Worm (Caenorhabditis elegans): ENCODE results near the gene W03G11.4.

The W03G11.4 gene

DNA sequence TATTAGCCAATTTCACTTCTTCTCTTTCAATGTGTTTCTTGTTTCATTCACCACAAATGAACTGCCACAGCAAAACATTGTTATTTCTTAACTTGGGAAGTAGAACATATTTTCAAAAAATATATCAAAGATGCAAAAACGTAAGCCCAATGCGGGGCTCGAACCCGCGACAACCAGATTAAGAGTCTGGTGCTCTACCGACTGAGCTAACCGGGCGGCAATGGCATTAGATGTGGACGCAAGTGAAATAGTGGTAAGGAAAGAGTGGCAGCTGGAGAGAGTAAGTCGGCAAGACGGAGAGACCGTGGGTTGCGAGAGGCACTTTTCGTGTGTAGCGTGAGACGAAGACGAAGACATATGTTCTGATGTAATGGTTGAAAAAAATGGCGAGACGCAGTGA is 13.1 kb upstream of the W03G11.4 start (continued):
- TF ChIP-seq hlh-30 (tag; optimal IDR thresholded peaks at IDR 0.05; ENCODE audit: insufficient read depth) (peak; percentile 77), tbx-2 (tag; optimal IDR thresholded peaks at IDR 0.05) (peak; percentile 95), lim-6 (tag; optimal IDR thresholded peaks at IDR 0.05) (peak; percentile 93), C38D4.7 (GFP tag; optimal IDR thresholded peaks at IDR 0.05) (peak; percentile 95), ama-1 (optimal IDR thresholded peaks at IDR 0.05) (no peak), odd-2 (tag; optimal IDR thresholded peaks at IDR 0.05) (peak; percentile 57), C08G9.2 (tag; optimal IDR thresholded peaks at IDR 0.05) (peak; percentile 89), zip-5 (tag; optimal IDR thresholded peaks at IDR 0.05) (peak; percentile 86), Y22D7AL.16 (tag; optimal IDR thresholded peaks at IDR 0.05) (peak; percentile 93), pha-4 (tag; optimal IDR thresholded peaks at IDR 0.05) (no peak), pqm-1 (tag; optimal IDR thresholded peaks at IDR 0.05) (peak; percentile 82), ceh-24 (tag; optimal IDR thresholded peaks at IDR 0.05) (peak; percentile 89), ceh-9 (tag; optimal IDR thresholded peaks at IDR 0.05) (peak; percentile 82), che-1 (tag; optimal IDR thresholded peaks at IDR 0.05) (peak; percentile 96), fax-1 (tag; optimal IDR thresholded peaks at IDR 0.05) (peak; percentile 92), pros-1 (tag; optimal IDR thresholded peaks at IDR 0.05) (peak; percentile 13), rnt-1 (tag; optimal IDR thresholded peaks at IDR 0.05) (peak; percentile 94)

DNA sequence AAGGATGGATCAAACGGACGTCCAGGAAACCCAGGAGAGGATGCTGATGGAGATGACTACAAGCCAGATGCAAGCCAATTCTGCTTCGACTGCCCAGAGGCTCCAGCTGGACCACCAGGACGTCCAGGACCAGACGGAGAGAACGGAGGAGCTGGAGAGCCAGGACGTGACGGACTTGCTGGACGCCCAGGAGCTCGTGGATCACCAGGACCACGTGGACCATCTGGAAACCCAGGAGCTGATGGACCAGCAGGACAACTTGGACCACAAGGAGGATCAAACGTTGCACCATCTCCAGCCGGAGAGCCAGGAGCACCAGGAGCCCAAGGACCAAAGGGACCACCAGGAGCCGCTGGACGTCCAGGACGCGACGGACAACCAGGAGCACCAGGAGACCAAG is 12.5 kb upstream of the W03G11.4 start:
- TF ChIP-seq mec-3 (tag; optimal IDR thresholded peaks at IDR 0.05; ENCODE audit: borderline replicate concordance) (no peak), hlh-30 (tag; optimal IDR thresholded peaks at IDR 0.05; ENCODE audit: insufficient read depth) (no peak), pros-1 (tag; optimal IDR thresholded peaks at IDR 0.05) (no peak), pha-4 (tag; optimal IDR thresholded peaks at IDR 0.05) (no peak)

DNA sequence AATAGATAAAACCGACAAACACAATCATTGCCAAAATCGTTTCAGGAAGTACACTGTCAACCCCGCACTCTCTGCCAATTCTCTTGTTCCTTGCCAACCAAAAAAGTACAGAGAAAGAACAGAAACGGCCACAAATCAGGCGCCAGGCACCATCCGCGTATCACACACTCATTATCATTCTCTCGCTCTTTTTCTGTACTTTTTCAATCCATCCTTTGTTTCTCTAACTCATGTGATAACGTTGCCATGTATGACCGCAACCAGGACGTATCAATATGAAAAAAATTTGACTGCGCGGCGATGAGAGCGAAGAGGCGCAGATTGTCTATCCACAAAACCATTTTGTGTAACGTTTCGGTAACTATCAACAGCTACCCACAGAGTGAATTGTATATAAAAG is 11.7 kb upstream of the W03G11.4 start, which contains the start of gene col-181:
col-181 (plus strand) TSS at position 301 of the 400 bp plus-strand sequence.
- TF ChIP-seq hlh-6 (tag; optimal IDR thresholded peaks at IDR 0.05) (no peak), ama-1 (optimal IDR thresholded peaks at IDR 0.05) (no peak), fkh-6 (tag; optimal IDR thresholded peaks at IDR 0.05) (no peak), ceh-24 (tag; optimal IDR thresholded peaks at IDR 0.05) (no peak), sdc-2 (tag; optimal IDR thresholded peaks at IDR 0.05) (no peak), ceh-48 (tag; optimal IDR thresholded peaks at IDR 0.05) (no peak), unc-42 (tag; optimal IDR thresholded peaks at IDR 0.05) (no peak), unc-86 (tag; optimal IDR thresholded peaks at IDR 0.05) (no peak), ceh-6 (GFP tag; optimal IDR thresholded peaks at IDR 0.05) (no peak), tbx-2 (tag; optimal IDR thresholded peaks at IDR 0.05) (no peak)

DNA sequence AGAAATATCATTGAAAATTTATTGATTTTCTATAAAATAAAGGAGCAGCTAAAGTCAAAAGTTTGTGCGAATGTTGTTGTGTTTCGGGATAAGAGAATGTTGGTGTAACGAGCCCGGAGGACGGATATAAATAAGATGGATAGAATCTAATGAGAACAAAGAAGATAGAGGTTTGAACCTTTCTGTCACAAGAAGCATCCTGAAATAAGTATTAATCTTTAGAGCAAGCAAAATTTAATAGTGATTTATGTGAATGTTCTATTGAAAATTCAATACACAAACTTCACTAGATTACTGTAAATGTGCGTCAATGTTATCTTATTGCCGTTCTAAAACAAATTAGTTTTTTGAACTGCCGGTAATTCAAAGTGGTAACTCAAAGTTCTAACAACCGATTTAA is 10.8 kb upstream of the W03G11.4 start, which contains the start of gene W03G11.3:
W03G11.3 (minus strand) TSS at position 101 of the 400 bp plus-strand sequence.
- TF ChIP-seq hlh-13 (GFP tag; optimal IDR thresholded peaks at IDR 0.05) (no peak), npax-4 (tag; optimal IDR thresholded peaks at IDR 0.05) (no peak), pat-9 (tag; optimal IDR thresholded peaks at IDR 0.05) (no peak), ceh-22 (tag; optimal IDR thresholded peaks at IDR 0.05) (no peak), pros-1 (tag; optimal IDR thresholded peaks at IDR 0.05) (no peak), zip-5 (tag; optimal IDR thresholded peaks at IDR 0.05) (no peak), ceh-6 (GFP tag; optimal IDR thresholded peaks at IDR 0.05) (no peak), unc-86 (tag; optimal IDR thresholded peaks at IDR 0.05) (no peak), elt-2 (tag; optimal IDR thresholded peaks at IDR 0.05) (no peak), ceh-48 (tag; optimal IDR thresholded peaks at IDR 0.05) (no peak), fkh-10 (GFP tag; optimal IDR thresholded peaks at IDR 0.05) (no peak), T23F11.4 (GFP tag; optimal IDR thresholded peaks at IDR 0.05) (no peak), ref-2 (tag; optimal IDR thresholded peaks at IDR 0.05) (no peak), hlh-8 (tag; optimal IDR thresholded peaks at IDR 0.05) (no peak), hlh-30 (tag; optimal IDR thresholded peaks at IDR 0.05; ENCODE audit: insufficient read depth) (no peak)

DNA sequence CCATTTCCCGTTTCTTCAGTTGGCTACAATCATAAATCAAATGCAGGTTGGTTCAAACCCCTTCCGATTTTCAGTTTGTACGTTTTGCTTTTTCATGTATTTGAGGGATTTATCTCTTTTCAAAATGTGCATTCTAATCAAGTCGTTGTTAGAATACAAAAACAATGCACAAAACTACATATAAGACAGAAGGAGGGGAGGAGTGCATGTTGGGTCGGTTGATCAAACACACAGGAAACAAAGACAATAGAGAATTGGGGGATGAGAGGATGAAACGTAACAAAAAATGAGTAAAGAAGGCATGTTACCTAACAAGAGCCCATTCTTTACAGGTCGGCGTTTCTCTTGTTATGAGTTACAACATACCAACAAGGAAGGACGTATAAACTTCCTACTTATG is 5.1 kb upstream of the W03G11.4 start:
- TF ChIP-seq T23F11.4 (GFP tag; optimal IDR thresholded peaks at IDR 0.05): no peak
- no peak for TF ChIP-seq ceh-22 (tag; optimal IDR thresholded peaks at IDR 0.05)
- TF ChIP-seq fkh-6 (tag; optimal IDR thresholded peaks at IDR 0.05): no peak
- TF ChIP-seq pha-2 (tag; optimal IDR thresholded peaks at IDR 0.05): no peak
- TF ChIP-seq ama-1 (optimal IDR thresholded peaks at IDR 0.05): no peak
- TF ChIP-seq odd-2 (tag; optimal IDR thresholded peaks at IDR 0.05): no peak
- no peak for TF ChIP-seq ceh-24 (tag; optimal IDR thresholded peaks at IDR 0.05)
- TF ChIP-seq sdc-2 (tag; optimal IDR thresholded peaks at IDR 0.05): no peak
- no peak for TF ChIP-seq ztf-16 (tag; optimal IDR thresholded peaks at IDR 0.05)
- no peak for TF ChIP-seq ceh-30 (tag; optimal IDR thresholded peaks at IDR 0.05)
- TF ChIP-seq elt-2 (tag; optimal IDR thresholded peaks at IDR 0.05): no peak
- no peak for TF ChIP-seq pha-4 (tag; optimal IDR thresholded peaks at IDR 0.05)
- TF ChIP-seq fax-1 (tag; optimal IDR thresholded peaks at IDR 0.05): no peak
- TF ChIP-seq pros-1 (tag; optimal IDR thresholded peaks at IDR 0.05): no peak
- no peak for TF ChIP-seq unc-86 (tag; optimal IDR thresholded peaks at IDR 0.05)
- no peak for TF ChIP-seq ceh-19 (GFP tag; optimal IDR thresholded peaks at IDR 0.05)
- no peak for TF ChIP-seq unc-42 (tag; optimal IDR thresholded peaks at IDR 0.05)

Data from whole organism, late embryonic.